Worm (Caenorhabditis elegans) whole organism, mixed stage, embryonic: Measurements from ENCODE around the gene EEED8.2.

Source experiments
- M03D4.4 ChIP-seq: sonication (generic microtip); optimal IDR thresholded peaks from 2 replicates; lab custom pipeline; 2017; ENCODE audit warnings: mild to moderate bottlenecking, missing genetic modification characterization, missing compliant biosample characterization
- bed-3 ChIP-seq: fragments of 200-800 bp; sonication (Bioruptor generic); optimal IDR thresholded peaks from 3 replicates; lab custom pipeline; 2018; ENCODE audit warnings: mild to moderate bottlenecking, missing genetic modification characterization, moderate library complexity, missing compliant biosample characterization
- blmp-1 ChIP-seq: fragments of 150-350 bp; optimal IDR thresholded peaks from 2 replicates; lab custom pipeline; 2014; ENCODE audit warnings: missing biosample characterization, missing genetic modification characterization
- ceh-39 ChIP-seq: fragments of 150-350 bp; optimal IDR thresholded peaks from 2 replicates; lab custom pipeline; 2014; ENCODE audit warnings: missing biosample characterization, missing genetic modification characterization
- ceh-43 ChIP-seq: fragments of 200-800 bp; sonication (Bioruptor generic); optimal IDR thresholded peaks from 2 replicates; lab custom pipeline; 2018; ENCODE audit warnings: mild to moderate bottlenecking, missing genetic modification characterization, moderate library complexity, missing compliant biosample characterization
- ceh-83 ChIP-seq: fragments of 200-800 bp; sonication (Bioruptor generic); optimal IDR thresholded peaks from 2 replicates; lab custom pipeline; 2018; ENCODE audit warnings: mild to moderate bottlenecking, missing genetic modification characterization, missing compliant biosample characterization
- ces-1 ChIP-seq: fragments of 150-350 bp; optimal IDR thresholded peaks from 2 replicates; lab custom pipeline; 2014; ENCODE audit warnings: missing biosample characterization, missing genetic modification reagents, missing genetic modification characterization
- cnd-1 ChIP-seq: fragments of 200-800 bp; sonication (Bioruptor generic); optimal IDR thresholded peaks from 2 replicates; lab custom pipeline; 2018; ENCODE audit warnings: mild to moderate bottlenecking, missing genetic modification characterization, missing compliant biosample characterization
- drap-1 ChIP-seq: fragments of 200-800 bp; sonication (Bioruptor generic); optimal IDR thresholded peaks from 3 replicates; lab custom pipeline; 2018; ENCODE audit warnings: mild to moderate bottlenecking, missing genetic modification characterization, missing compliant biosample characterization
- elt-1 ChIP-seq: sonication (generic microtip); optimal IDR thresholded peaks from 2 replicates; lab custom pipeline; 2017; ENCODE audit warnings: missing genetic modification characterization, mild to moderate bottlenecking, missing compliant biosample characterization, antibody characterized with exemption, moderate library complexity, borderline replicate concordance; ENCODE audit not compliant: insufficient read depth
- elt-3 ChIP-seq: fragments of 150-350 bp; optimal IDR thresholded peaks from 2 replicates; lab custom pipeline; 2014; ENCODE audit warnings: missing biosample characterization, missing genetic modification characterization
- flh-1 ChIP-seq: fragments of 200-800 bp; sonication (Bioruptor generic); optimal IDR thresholded peaks from 2 replicates; lab custom pipeline; 2018; ENCODE audit warnings: mild to moderate bottlenecking, missing genetic modification characterization, moderate library complexity, missing compliant biosample characterization
- ham-2 ChIP-seq: fragments of 200-800 bp; sonication (Bioruptor generic); optimal IDR thresholded peaks from 2 replicates; lab custom pipeline; 2018; ENCODE audit warnings: mild to moderate bottlenecking, missing genetic modification characterization, missing compliant biosample characterization
- hlh-1 ChIP-seq: fragments of 150-350 bp; optimal IDR thresholded peaks from 2 replicates; lab custom pipeline; 2014; ENCODE audit warnings: missing biosample characterization, missing genetic modification reagents, missing genetic modification characterization
- lin-32 ChIP-seq: fragments of 200-800 bp; sonication (Bioruptor generic); optimal IDR thresholded peaks from 2 replicates; lab custom pipeline; 2018; ENCODE audit warnings: mild to moderate bottlenecking, missing genetic modification characterization, missing compliant biosample characterization
- lsy-2 ChIP-seq: fragments of 150-350 bp; optimal IDR thresholded peaks from 2 replicates; lab custom pipeline; 2014; ENCODE audit warnings: missing biosample characterization, missing genetic modification characterization
- mab-5 ChIP-seq: fragments of 150-350 bp; optimal IDR thresholded peaks from 2 replicates; lab custom pipeline; 2014; ENCODE audit warnings: missing biosample characterization, missing genetic modification characterization
- mep-1 ChIP-seq: fragments of 150-350 bp; optimal IDR thresholded peaks from 2 replicates; lab custom pipeline; 2017; ENCODE audit warnings: missing biosample characterization, missing genetic modification reagents, missing genetic modification characterization, inconsistent platforms
- mls-2 ChIP-seq: sonication (generic microtip); optimal IDR thresholded peaks from 2 replicates; lab custom pipeline; 2016; ENCODE audit warnings: mild to moderate bottlenecking, missing genetic modification characterization, moderate library complexity, missing compliant biosample characterization
- nhr-12 ChIP-seq: fragments of 150-350 bp; optimal IDR thresholded peaks from 2 replicates; lab custom pipeline; 2014; ENCODE audit warnings: missing biosample characterization, missing genetic modification characterization
- nhr-2 ChIP-seq: fragments of 150-350 bp; optimal IDR thresholded peaks from 2 replicates; lab custom pipeline; 2014; ENCODE audit warnings: missing biosample characterization, missing genetic modification characterization
- nhr-237 ChIP-seq: fragments of 150-350 bp; optimal IDR thresholded peaks from 2 replicates; lab custom pipeline; 2014; ENCODE audit warnings: missing biosample characterization, missing genetic modification characterization
- nhr-28 ChIP-seq: fragments of 150-350 bp; optimal IDR thresholded peaks from 2 replicates; lab custom pipeline; 2014; ENCODE audit warnings: missing biosample characterization, missing genetic modification characterization
- nhr-76 ChIP-seq: sonication (generic microtip); optimal IDR thresholded peaks from 2 replicates; lab custom pipeline; 2017; ENCODE audit warnings: missing biosample characterization, missing genetic modification characterization
- pha-4 ChIP-seq: fragments of 150-350 bp; optimal IDR thresholded peaks from 2 replicates; lab custom pipeline; 2018; ENCODE audit warnings: missing biosample characterization, missing genetic modification reagents, missing genetic modification characterization
- sem-2 ChIP-seq: fragments of 200-800 bp; sonication (Bioruptor generic); optimal IDR thresholded peaks from 2 replicates; lab custom pipeline; 2018; ENCODE audit warnings: mild to moderate bottlenecking, missing genetic modification characterization, missing compliant biosample characterization
- snpc-4 ChIP-seq: fragments of 150-350 bp; optimal IDR thresholded peaks from 2 replicates; lab custom pipeline; 2014; ENCODE audit warnings: missing biosample characterization, missing genetic modification characterization
- sptf-1 ChIP-seq: sonication (generic microtip); optimal IDR thresholded peaks from 2 replicates; lab custom pipeline; 2017; ENCODE audit warnings: mild to moderate bottlenecking, missing genetic modification characterization, moderate library complexity, missing compliant biosample characterization
- tbx-8 ChIP-seq: fragments of 200-800 bp; sonication (Bioruptor generic); optimal IDR thresholded peaks from 2 replicates; lab custom pipeline; 2018; ENCODE audit warnings: mild to moderate bottlenecking, missing genetic modification characterization, moderate library complexity, missing compliant biosample characterization
- unc-120 ChIP-seq: sonication (generic microtip); optimal IDR thresholded peaks from 2 replicates; lab custom pipeline; 2017; ENCODE audit warnings: missing genetic modification characterization, missing compliant biosample characterization; ENCODE audit not compliant: poor library complexity, severe bottlenecking
- unc-39 ChIP-seq: fragments of 150-350 bp; optimal IDR thresholded peaks from 2 replicates; lab custom pipeline; 2014; ENCODE audit warnings: missing biosample characterization, missing genetic modification characterization
- unc-62 ChIP-seq: fragments of 150-350 bp; optimal IDR thresholded peaks from 2 replicates; lab custom pipeline; 2014; ENCODE audit warnings: missing biosample characterization, missing genetic modification reagents, missing genetic modification characterization
- zip-8 ChIP-seq: fragments of 150-350 bp; optimal IDR thresholded peaks from 2 replicates; lab custom pipeline; 2014; ENCODE audit warnings: missing biosample characterization, missing genetic modification characterization
- ztf-11 ChIP-seq: fragments of 150-350 bp; optimal IDR thresholded peaks from 2 replicates; lab custom pipeline; 2014; ENCODE audit warnings: missing biosample characterization, missing genetic modification characterization

EEED8.2 gene

DNA sequence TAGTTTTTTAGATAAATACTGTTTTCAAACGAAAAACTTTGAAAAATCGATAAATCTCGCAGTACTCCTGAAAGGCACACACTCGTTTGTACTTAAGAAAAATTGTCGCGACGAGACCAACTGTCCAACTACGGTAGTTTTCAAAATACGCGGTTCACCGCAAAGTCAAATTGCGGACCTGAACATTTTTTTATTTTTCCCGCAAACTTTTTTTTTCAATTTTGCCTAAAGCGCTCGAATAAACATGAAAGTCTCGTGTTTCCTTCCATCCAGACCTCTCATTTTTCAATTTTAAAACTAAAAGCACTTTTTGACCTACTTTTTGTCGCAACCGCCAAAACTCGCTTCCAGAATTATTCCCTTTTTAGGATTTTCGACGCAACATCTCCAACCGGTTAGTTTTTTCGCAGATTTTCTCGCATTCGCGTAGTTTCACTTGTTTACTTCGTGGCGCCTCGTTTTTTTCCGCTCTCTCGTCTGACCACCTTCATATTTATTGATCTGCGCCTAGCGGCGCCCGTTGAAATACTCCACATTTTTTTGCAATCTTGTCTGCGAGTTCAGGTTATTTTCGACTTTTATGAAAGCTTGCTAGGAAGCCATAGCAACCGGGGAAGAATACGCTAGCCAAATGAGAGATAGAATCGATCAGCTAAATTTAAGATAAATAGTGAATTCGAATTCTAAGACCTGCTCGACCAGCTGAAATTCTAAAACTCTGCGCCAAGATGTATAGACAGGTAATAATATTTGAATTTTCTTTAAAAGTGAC is 38.9 kb upstream of the EEED8.2 start, which contains the start of gene prdx-2:
prdx-2 (plus strand) TSS at position 729 of the 772 bp plus-strand sequence.
- TF ChIP-seq ham-2 (GFP tag; lab: Kevin White, UChicago) (no peak), snpc-4 (tag; lab: Kevin White, UChicago) (no peak), lsy-2 (peak; percentile 70), cnd-1 (tag; lab: Kevin White, UChicago) (no peak), nhr-237 (no peak), mls-2 (tag; lab: Kevin White, UChicago) (no peak), unc-120 (tag; lab: Kevin White, UChicago) (no peak), hlh-1 (tag; lab: Kevin White, UChicago) (no peak)

DNA sequence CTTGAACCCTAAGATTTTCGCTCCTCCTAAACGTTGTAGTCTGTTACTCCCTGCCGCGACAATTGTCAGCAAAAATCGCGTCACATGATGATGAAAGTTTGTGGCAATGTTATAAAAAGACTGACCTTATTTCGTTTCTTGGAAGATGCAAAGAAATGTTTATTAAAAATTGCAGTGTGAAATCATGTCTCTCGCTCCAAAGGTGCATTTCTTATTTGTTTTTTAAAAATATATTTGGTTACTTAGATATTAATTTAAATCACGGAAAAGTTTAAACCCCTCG is 38.3 kb upstream of the EEED8.2 start:
- no peak for TF ChIP-seq elt-1 (tag; lab: Kevin White, UChicago)
- no peak for TF ChIP-seq ces-1
- no peak for TF ChIP-seq ham-2 (GFP tag; lab: Kevin White, UChicago)
- TF ChIP-seq unc-120 (tag; lab: Kevin White, UChicago), result no peak
- TF ChIP-seq drap-1 (GFP tag; lab: Kevin White, UChicago), result no peak
- TF ChIP-seq ceh-39 (tag; lab: Kevin White, UChicago), result no peak
- TF ChIP-seq snpc-4 (tag; lab: Kevin White, UChicago), result no peak
- no peak for TF ChIP-seq mep-1 (tag; lab: Kevin White, UChicago)
- no peak for TF ChIP-seq lin-32 (GFP tag; lab: Kevin White, UChicago)
- TF ChIP-seq flh-1 (GFP tag; lab: Kevin White, UChicago), result no peak
- TF ChIP-seq sptf-1 (tag; lab: Kevin White, UChicago), result no peak
- no peak for TF ChIP-seq M03D4.4 (tag; lab: Kevin White, UChicago)
- TF ChIP-seq bed-3, result no peak
- no peak for TF ChIP-seq blmp-1 (tag; lab: Kevin White, UChicago)
- TF ChIP-seq unc-39, result no peak
- TF ChIP-seq nhr-237, result no peak

DNA sequence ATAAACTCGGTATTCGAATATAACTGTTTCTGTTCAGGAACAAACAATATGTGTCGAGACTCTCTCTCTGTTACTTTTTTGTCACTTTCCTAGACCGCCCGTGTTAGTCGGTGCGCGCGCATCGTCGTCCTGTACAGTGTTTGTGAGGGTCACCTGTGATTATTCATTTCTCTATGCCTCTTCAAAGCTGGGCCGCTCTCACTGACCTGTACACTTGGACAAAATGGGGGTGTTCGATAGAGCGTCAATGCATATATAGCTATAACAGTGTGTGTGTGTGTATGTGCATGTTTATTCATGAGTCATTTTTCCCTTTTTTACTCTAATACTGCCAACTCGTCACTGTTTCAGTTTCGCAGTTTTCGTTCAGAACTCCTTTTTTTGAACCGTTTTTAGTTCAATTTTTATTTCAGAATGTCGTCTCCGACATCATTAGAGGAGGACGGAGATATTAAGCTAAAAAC is 36.9 kb upstream of the EEED8.2 start, which contains the start of gene pkc-3:
pkc-3 (plus strand) TSS at position 414 of the 464 bp plus-strand sequence.
- no peak for TF ChIP-seq nhr-76 (tag; lab: Kevin White, UChicago)
- TF ChIP-seq ces-1, result no peak
- TF ChIP-seq ztf-11 (tag; lab: Kevin White, UChicago), result no peak
- no peak for TF ChIP-seq nhr-12 (tag; lab: Kevin White, UChicago)
- TF ChIP-seq ceh-83, result no peak
- TF ChIP-seq lsy-2, result peak; percentile 2
- peak; percentile 90 for TF ChIP-seq nhr-2 (tag; lab: Kevin White, UChicago)
- TF ChIP-seq mab-5 (tag; lab: Kevin White, UChicago), result no peak
- no peak for TF ChIP-seq nhr-28
- no peak for TF ChIP-seq drap-1 (GFP tag; lab: Kevin White, UChicago)
- no peak for TF ChIP-seq elt-3 (tag; lab: Kevin White, UChicago)
- TF ChIP-seq ceh-43, result no peak
- TF ChIP-seq tbx-8 (GFP tag; lab: Kevin White, UChicago), result no peak
- peak; percentile 24 for TF ChIP-seq cnd-1 (tag; lab: Kevin White, UChicago)
- TF ChIP-seq ceh-39 (tag; lab: Kevin White, UChicago), result no peak
- no peak for TF ChIP-seq blmp-1 (tag; lab: Kevin White, UChicago)
- no peak for TF ChIP-seq pha-4 (tag; lab: Kevin White, UChicago)
- TF ChIP-seq unc-62 (GFP tag; lab: Kevin White, UChicago), result no peak
- TF ChIP-seq mep-1 (tag; lab: Kevin White, UChicago), result peak; percentile 47
- peak; percentile 20 for TF ChIP-seq sptf-1 (tag; lab: Kevin White, UChicago)
- no peak for TF ChIP-seq lin-32 (GFP tag; lab: Kevin White, UChicago)
- TF ChIP-seq zip-8 (tag; lab: Kevin White, UChicago), result no peak
- no peak for TF ChIP-seq flh-1 (GFP tag; lab: Kevin White, UChicago)
- peak; percentile 57 for TF ChIP-seq ham-2 (GFP tag; lab: Kevin White, UChicago)
- TF ChIP-seq nhr-237, result peak; percentile 32
- TF ChIP-seq sem-2 (GFP tag; lab: Kevin White, UChicago), result no peak
